Worm (Caenorhabditis elegans): ENCODE data around the gene hda-1.

DNA sequence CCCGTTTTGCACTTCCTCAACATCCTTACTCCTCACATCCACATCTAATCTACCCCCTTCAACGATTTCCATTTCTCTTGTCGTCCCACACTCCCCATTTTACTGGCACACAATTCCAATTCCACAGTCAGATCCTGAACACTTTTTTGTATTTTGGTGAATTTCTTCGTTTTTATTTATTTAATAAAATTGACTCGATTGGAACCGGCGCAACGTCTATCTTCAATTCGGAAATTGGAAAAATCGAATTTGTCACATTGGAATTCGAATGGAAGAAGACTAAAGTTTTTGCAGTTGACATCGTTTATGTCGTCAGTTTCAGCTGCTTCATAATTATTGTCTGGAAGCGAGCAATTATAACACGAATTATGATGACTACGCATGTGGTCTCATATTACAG, 2.0 kb downstream of the hda-1 start:
- TF ChIP-seq unc-55 (GFP tag; optimal IDR thresholded peaks at IDR 0.05) (no peak), ama-1 (optimal IDR thresholded peaks at IDR 0.05) (no peak), odd-2 (tag; optimal IDR thresholded peaks at IDR 0.05) (no peak), tbx-2 (tag; optimal IDR thresholded peaks at IDR 0.05) (no peak), sox-4 (tag; optimal IDR thresholded peaks at IDR 0.05) (no peak), ref-2 (tag; optimal IDR thresholded peaks at IDR 0.05) (no peak), nfya-1 (tag; optimal IDR thresholded peaks at IDR 0.05) (no peak), hlh-30 (tag; optimal IDR thresholded peaks at IDR 0.05; ENCODE audit: insufficient read depth) (no peak), dmd-4 (tag; optimal IDR thresholded peaks at IDR 0.05; ENCODE audit: borderline replicate concordance) (no peak)

All from whole organism, late embryonic.